Worm (Caenorhabditis elegans): ENCODE measurements around the gene Y110A2AL.6.

DNA sequence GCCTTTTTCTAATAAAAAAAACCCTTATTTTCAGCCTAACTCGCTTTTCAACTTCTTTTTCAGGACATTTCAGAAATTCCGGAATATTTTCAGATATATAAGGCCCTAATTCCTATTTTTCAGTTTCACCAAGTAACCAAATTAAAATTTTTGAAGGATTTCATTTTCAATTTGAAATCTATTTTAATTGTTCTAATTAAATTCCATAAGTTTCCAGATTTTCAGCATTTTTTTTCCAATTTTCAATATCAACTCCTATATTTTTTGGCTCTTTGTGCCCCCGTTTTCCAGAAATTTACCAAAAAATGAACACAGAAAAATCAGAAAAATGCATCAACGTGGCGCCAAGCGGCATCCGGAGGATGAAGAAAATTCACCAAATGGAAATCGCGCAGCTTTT lies 33.4 kb upstream of the Y110A2AL.6 start, which contains the start of gene Y110A2AL.1:
- TF ChIP-seq madf-5 (GFP tag; IDR thresholded peaks at IDR 0.05) (no peak), mes-2 (tag; optimal IDR thresholded peaks at IDR 0.05; ENCODE audit: poor library complexity, severe bottlenecking) (no peak), R02D3.7 (tag; optimal IDR thresholded peaks at IDR 0.05) (no peak), skn-1 (tag; optimal IDR thresholded peaks at IDR 0.05) (no peak), ceh-44 (GFP tag; IDR thresholded peaks at IDR 0.05) (no peak), jun-1 (tag; optimal IDR thresholded peaks at IDR 0.05) (no peak), ZK546.5 (tag; optimal IDR thresholded peaks at IDR 0.05) (no peak), gei-8 (GFP tag; optimal IDR thresholded peaks at IDR 0.05) (no peak), D1046.2 (GFP tag; IDR thresholded peaks at IDR 0.05) (no peak), fkh-10 (GFP tag; optimal IDR thresholded peaks at IDR 0.05) (no peak), hlh-11 (tag; optimal IDR thresholded peaks at IDR 0.05) (no peak), sdz-12 (GFP tag; optimal IDR thresholded peaks at IDR 0.05) (no peak), daf-12 (tag; optimal IDR thresholded peaks at IDR 0.05) (no peak)
